Fruit fly (Drosophila melanogaster) whole organism, embryonic: ENCODE results near the gene Peritrophin-15a.
A peak's percentile ranks its signal among the peaks of the same experiment; 100 is the strongest.

Source experiments
- Abd-B ChIP-seq: fragments of 200-800 bp; sonication (Bioruptor generic); optimal IDR thresholded peaks from 2 replicates; lab custom pipeline; 2018; ENCODE audit warnings: missing biosample characterization, mild to moderate bottlenecking, missing genetic modification characterization, moderate library complexity
- Adf1 ChIP-seq: fragments of 200-800 bp; sonication (Bioruptor generic); IDR thresholded peaks from 2 replicates; pipeline ENCODE4 v1.3.6; 2022; ENCODE audit warnings: missing biosample characterization, missing genetic modification characterization
- Atf6 ChIP-seq: fragments of 200-800 bp; sonication (Bioruptor generic); IDR thresholded peaks from 2 replicates; pipeline ENCODE4 v1.3.6; 2022; ENCODE audit warnings: missing biosample characterization, missing genetic modification characterization
- CG10209 ChIP-seq: fragments of 200-800 bp; sonication (Bioruptor generic); optimal IDR thresholded peaks from 3 replicates; lab custom pipeline; 2017; ENCODE audit warnings: missing biosample characterization, mild to moderate bottlenecking, missing genetic modification characterization, missing genetic modification reagents
- CG12104 ChIP-seq: fragments of 200-800 bp; sonication (Bioruptor generic); optimal IDR thresholded peaks from 3 replicates; lab custom pipeline; 2016; ENCODE audit warnings: missing biosample characterization, missing genetic modification characterization
- CG12769 ChIP-seq: fragments of 200-800 bp; sonication (Bioruptor generic); optimal IDR thresholded peaks from 2 replicates; lab custom pipeline; 2019; ENCODE audit warnings: missing biosample characterization, mild to moderate bottlenecking, missing genetic modification characterization, moderate library complexity
- CG14441 ChIP-seq: fragments of 200-800 bp; sonication (Bioruptor generic); IDR thresholded peaks from 2 replicates; pipeline ENCODE4 v1.3.6; 2022; ENCODE audit warnings: missing biosample characterization, missing genetic modification characterization
- CG15514 ChIP-seq: fragments of 200-800 bp; sonication (Bioruptor generic); optimal IDR thresholded peaks from 3 replicates; lab custom pipeline; 2017; ENCODE audit warnings: missing biosample characterization, missing genetic modification characterization, mild to moderate bottlenecking, moderate library complexity, missing genetic modification reagents
- CG15696 ChIP-seq: fragments of 200-800 bp; sonication (Bioruptor generic); optimal IDR thresholded peaks from 2 replicates; lab custom pipeline; 2019; ENCODE audit warnings: missing biosample characterization, mild to moderate bottlenecking, missing genetic modification characterization, moderate library complexity
- CG17186 ChIP-seq: fragments of 200-800 bp; sonication (Bioruptor generic); optimal IDR thresholded peaks from 3 replicates; lab custom pipeline; 2017; ENCODE audit warnings: missing biosample characterization, missing genetic modification reagents, missing genetic modification characterization
- CG17359 ChIP-seq: fragments of 200-800 bp; sonication (Bioruptor generic); optimal IDR thresholded peaks from 3 replicates; lab custom pipeline; 2018; ENCODE audit warnings: missing biosample characterization, mild to moderate bottlenecking, missing genetic modification characterization, moderate library complexity
- CG18262 ChIP-seq: fragments of 200-800 bp; optimal IDR thresholded peaks from 3 replicates; lab custom pipeline; 2019; ENCODE audit warnings: missing biosample characterization, mild to moderate bottlenecking, missing genetic modification characterization, moderate library complexity
- CG2199 ChIP-seq: fragments of 200-800 bp; sonication (Bioruptor generic); IDR thresholded peaks from 3 replicates; pipeline ENCODE4 v1.3.6; 2022; ENCODE audit warnings: missing biosample characterization, missing genetic modification characterization
- CG30020 ChIP-seq: fragments of 200-800 bp; optimal IDR thresholded peaks from 2 replicates; lab custom pipeline; 2019; ENCODE audit warnings: missing biosample characterization, mild to moderate bottlenecking, missing genetic modification characterization, moderate library complexity
- CG4617 ChIP-seq: fragments of 200-800 bp; sonication (Bioruptor generic); optimal IDR thresholded peaks from 3 replicates; lab custom pipeline; 2016; ENCODE audit warnings: missing biosample characterization, missing genetic modification characterization, borderline replicate concordance
- CG6175 ChIP-seq: fragments of 200-800 bp; sonication (Bioruptor generic); IDR thresholded peaks from 3 replicates; pipeline ENCODE4 v1.3.6; 2022; ENCODE audit warnings: missing biosample characterization, missing genetic modification characterization
- CG6272 ChIP-seq: fragments of 200-800 bp; sonication (Bioruptor generic); IDR thresholded peaks from 2 replicates; pipeline ENCODE4 v1.3.6; 2022; ENCODE audit warnings: missing biosample characterization, missing genetic modification characterization
- CG6765 ChIP-seq: fragments of 200-800 bp; sonication (Bioruptor generic); optimal IDR thresholded peaks from 3 replicates; lab custom pipeline; 2017; ENCODE audit warnings: missing biosample characterization, mild to moderate bottlenecking, missing genetic modification characterization
- CG7271 ChIP-seq: fragments of 200-800 bp; sonication (Bioruptor generic); optimal IDR thresholded peaks from 2 replicates; lab custom pipeline; 2018; ENCODE audit warnings: missing biosample characterization, mild to moderate bottlenecking, missing genetic modification characterization, moderate library complexity
- CG7745 ChIP-seq: fragments of 200-800 bp; sonication (Bioruptor generic); optimal IDR thresholded peaks from 2 replicates; lab custom pipeline; 2018; ENCODE audit warnings: missing biosample characterization, mild to moderate bottlenecking, missing genetic modification characterization, moderate library complexity
- Deaf1 ChIP-seq: fragments of 200-800 bp; optimal IDR thresholded peaks from 3 replicates; lab custom pipeline; 2019; ENCODE audit warnings: missing biosample characterization, mild to moderate bottlenecking, missing genetic modification characterization, moderate library complexity
- Doc2 ChIP-seq: fragments of 200-800 bp; sonication (Bioruptor generic); IDR thresholded peaks from 2 replicates; pipeline ENCODE4 v1.3.6; 2022; ENCODE audit warnings: missing biosample characterization, missing genetic modification characterization
- E2f1 ChIP-seq: fragments of 200-800 bp; sonication (Bioruptor generic); IDR thresholded peaks from 2 replicates; pipeline ENCODE4 v1.3.6; 2022; ENCODE audit warnings: missing biosample characterization, missing genetic modification characterization
- Eip74EF ChIP-seq, 2 experiments: fragments of 200-800 bp in 1 of 2; fragments of >200 bp in 1 of 2; sonication (Bioruptor generic) in 1 of 2; optimal IDR thresholded peaks; 2 replicates each; lab custom pipeline; 2017 to 2019; ENCODE audit warnings: missing biosample characterization in 2 of 2, missing genetic modification characterization in 2 of 2, mild to moderate bottlenecking in 1 of 2, moderate library complexity in 1 of 2
- Ets65A ChIP-seq: fragments of 200-800 bp; sonication (Bioruptor generic); peaks from one replicate; lab custom pipeline; 2016; ENCODE audit warnings: missing biosample characterization, missing genetic modification characterization
- Gug ChIP-seq: fragments of 200-800 bp; sonication (Bioruptor generic); IDR thresholded peaks from 4 replicates; pipeline ENCODE4 v1.3.6; 2022; ENCODE audit warnings: missing biosample characterization, missing genetic modification characterization
- Kr ChIP-seq: fragments of 200-800 bp; sonication (Bioruptor generic); optimal IDR thresholded peaks from 2 replicates; lab custom pipeline; 2017; ENCODE audit warnings: missing biosample characterization, mild to moderate bottlenecking, missing genetic modification characterization
- Myb ChIP-seq: fragments of 200-800 bp; sonication (Bioruptor generic); optimal IDR thresholded peaks from 2 replicates; lab custom pipeline; 2016; ENCODE audit warnings: missing biosample characterization, missing genetic modification characterization
- NC2β ChIP-seq: fragments of 200-800 bp; sonication (Bioruptor generic); optimal IDR thresholded peaks from 2 replicates; lab custom pipeline; 2016; ENCODE audit warnings: missing biosample characterization, missing genetic modification characterization
- Nf-YC ChIP-seq: fragments of 200-800 bp; optimal IDR thresholded peaks from 3 replicates; lab custom pipeline; 2019; ENCODE audit warnings: missing biosample characterization, mild to moderate bottlenecking, missing genetic modification characterization, moderate library complexity
- Stat92E ChIP-seq, 3 experiments: fragments of >200 bp in 2 of 3; fragments of 200-800 bp in 1 of 3; sonication (Bioruptor generic) in 1 of 3; optimal IDR thresholded peaks; 2 replicates each; lab custom pipeline; 2017 to 2019; ENCODE audit warnings: missing biosample characterization in 3 of 3, missing genetic modification characterization in 3 of 3, mild to moderate bottlenecking in 1 of 3, moderate library complexity in 1 of 3
- Xrp1 ChIP-seq: fragments of 200-800 bp; sonication (Bioruptor generic); IDR thresholded peaks from 2 replicates; pipeline ENCODE4 v1.3.6; 2022; ENCODE audit warnings: missing biosample characterization, missing genetic modification characterization
- ac ChIP-seq: fragments of 200-800 bp; sonication (Bioruptor generic); optimal IDR thresholded peaks from 3 replicates; lab custom pipeline; 2017; ENCODE audit warnings: missing biosample characterization, mild to moderate bottlenecking, missing genetic modification characterization
- ap ChIP-seq: fragments of 200-800 bp; sonication (Bioruptor generic); IDR thresholded peaks from 2 replicates; pipeline ENCODE4 v1.3.6; 2022; ENCODE audit warnings: missing biosample characterization, missing genetic modification characterization
- ato ChIP-seq: fragments of 200-800 bp; sonication (Bioruptor generic); IDR thresholded peaks from 2 replicates; pipeline ENCODE4 v1.3.6; 2022; ENCODE audit warnings: missing biosample characterization, missing genetic modification characterization; ENCODE audit not compliant: partially characterized antibody
- cas ChIP-seq: fragments of 200-800 bp; sonication (Bioruptor generic); IDR thresholded peaks from 2 replicates; pipeline ENCODE4 v1.3.6; 2022; ENCODE audit warnings: missing biosample characterization, missing genetic modification characterization
- dm ChIP-seq: fragments of 200-800 bp; sonication (Bioruptor generic); optimal IDR thresholded peaks from 3 replicates; lab custom pipeline; 2016; ENCODE audit warnings: missing biosample characterization, missing genetic modification characterization
- en ChIP-seq: fragments of 200-800 bp; sonication (Bioruptor generic); optimal IDR thresholded peaks from 2 replicates; lab custom pipeline; 2016; ENCODE audit warnings: missing biosample characterization, missing genetic modification characterization
- gfzf ChIP-seq: fragments of 200-800 bp; sonication (Bioruptor generic); optimal IDR thresholded peaks from 2 replicates; lab custom pipeline; 2016; ENCODE audit warnings: missing biosample characterization, mild to moderate bottlenecking, missing genetic modification characterization, moderate library complexity
- gsb-n ChIP-seq: fragments of 200-800 bp; sonication (Bioruptor generic); optimal IDR thresholded peaks from 3 replicates; lab custom pipeline; 2018; ENCODE audit warnings: missing biosample characterization, mild to moderate bottlenecking, missing genetic modification characterization
- her ChIP-seq: fragments of 200-800 bp; sonication (Bioruptor generic); optimal IDR thresholded peaks from 2 replicates; lab custom pipeline; 2016; ENCODE audit warnings: missing biosample characterization, missing genetic modification characterization
- hth ChIP-seq: fragments of >200 bp; optimal IDR thresholded peaks from 2 replicates; lab custom pipeline; 2017; ENCODE audit warnings: inconsistent platforms
- jigr1 ChIP-seq: fragments of 200-800 bp; sonication (Bioruptor generic); IDR thresholded peaks from 3 replicates; pipeline ENCODE4 v1.3.6; 2022; ENCODE audit warnings: missing biosample characterization, missing genetic modification characterization
- jing ChIP-seq: fragments of 200-800 bp; sonication (Bioruptor generic); optimal IDR thresholded peaks from 2 replicates; lab custom pipeline; 2018; ENCODE audit warnings: missing biosample characterization, mild to moderate bottlenecking, missing genetic modification characterization
- lilli ChIP-seq: fragments of 200-800 bp; sonication (Bioruptor generic); optimal IDR thresholded peaks from 3 replicates; lab custom pipeline; 2016; ENCODE audit warnings: missing biosample characterization, missing genetic modification characterization
- pan ChIP-seq, 4 experiments: fragments of >200 bp in 3 of 4; fragments of 200-800 bp in 1 of 4; sonication (Bioruptor generic) in 1 of 4; optimal IDR thresholded peaks in 3 of 4; IDR thresholded peaks in 1 of 4; 2 replicates each; pipeline versions ENCODE4 v1.3.6 to Lab custom; 2017 to 2022; ENCODE audit warnings: missing biosample characterization in 2 of 4, missing genetic modification characterization in 2 of 4, mixed read lengths in 1 of 4
- rib ChIP-seq: fragments of 200-800 bp; sonication (Bioruptor generic); IDR thresholded peaks from 2 replicates; pipeline ENCODE4 v1.3.6; 2022; ENCODE audit warnings: missing biosample characterization, missing genetic modification characterization
- sens-2 ChIP-seq: fragments of 200-800 bp; sonication (Bioruptor generic); IDR thresholded peaks from 2 replicates; pipeline ENCODE4 v1.3.6; 2022; ENCODE audit warnings: missing biosample characterization, missing genetic modification characterization
- tna ChIP-seq: fragments of 200-800 bp; sonication (Bioruptor generic); IDR thresholded peaks from 2 replicates; pipeline ENCODE4 v1.3.6; 2022; ENCODE audit warnings: missing biosample characterization, missing genetic modification characterization; ENCODE audit not compliant: partially characterized antibody
- zfh2 ChIP-seq: fragments of 200-800 bp; sonication (Bioruptor generic); optimal IDR thresholded peaks from 2 replicates; lab custom pipeline; 2016; ENCODE audit warnings: missing biosample characterization, missing genetic modification characterization

Gene Peritrophin-15a

dm6 chr2L:8382646-8383045 lies 13.2 kb downstream of the Peritrophin-15a start, which contains the start of the genes CG13392 and Rcd4 (continued):
- TF ChIP-seq jing (GFP tag; lab: Kevin White, UChicago), result no peak
- TF ChIP-seq Gug (GFP tag; lab: Robert Waterston, UW), result peak; percentile 48; the same call in 1 of the 4 replicates
- peak; percentile 7 for TF ChIP-seq en
- peak; percentile 83 for TF ChIP-seq lilli (GFP tag; lab: Kevin White, UChicago)
- TF ChIP-seq Stat92E (GFP tag; optimal IDR thresholded peaks at IDR 0.05; lab: Kevin White, UChicago), result peak in 1 of 3 experiments; percentile 61
- TF ChIP-seq CG15696, result no peak
- TF ChIP-seq CG6765 (GFP tag; lab: Kevin White, UChicago), result peak; percentile 32
- TF ChIP-seq E2f1, result peak; percentile 33; the same call in 1 of the 2 replicates
- TF ChIP-seq ap (GFP tag; lab: Robert Waterston, UW), result no peak
- TF ChIP-seq sens-2 (GFP tag; lab: Robert Waterston, UW), result no peak
- peak; percentile 36; the same call in 1 of the 2 replicates for TF ChIP-seq CG14441 (GFP tag; lab: Robert Waterston, UW)
- peak; percentile 77 for TF ChIP-seq Myb (GFP tag; lab: Kevin White, UChicago)
- peak; percentile 64 for TF ChIP-seq NC2β (GFP tag; lab: Kevin White, UChicago)
- TF ChIP-seq CG7271 (tag; lab: Kevin White, UChicago), result peak; percentile 70
- no peak for TF ChIP-seq CG2199 (GFP tag; lab: Robert Waterston, UW)
- TF ChIP-seq Eip74EF (GFP tag; optimal IDR thresholded peaks at IDR 0.05; lab: Kevin White, UChicago), result no peak
- TF ChIP-seq CG12769 (tag; lab: Kevin White, UChicago), result peak; percentile 72
- peak; percentile 84 for TF ChIP-seq CG4617 (GFP tag; lab: Kevin White, UChicago)
- no peak for TF ChIP-seq CG7745 (tag; lab: Kevin White, UChicago)
- TF ChIP-seq Kr (GFP tag; lab: Kevin White, UChicago), result no peak
- TF ChIP-seq ato (GFP tag; lab: Robert Waterston, UW), result peak; percentile 61; the same call in 1 of the 2 replicates
- TF ChIP-seq Nf-YC (tag; lab: Kevin White, UChicago), result peak; percentile 17
- no peak for TF ChIP-seq cas (GFP tag; lab: Robert Waterston, UW)
- TF ChIP-seq Abd-B (GFP tag; lab: Kevin White, UChicago), result no peak
- TF ChIP-seq Xrp1 (GFP tag; lab: Robert Waterston, UW), result peak; percentile 71
- no peak for TF ChIP-seq ac (GFP tag; lab: Kevin White, UChicago)
- no peak for TF ChIP-seq Atf6 (GFP tag; lab: Robert Waterston, UW)
- TF ChIP-seq zfh2, result peak; percentile 82
- peak; percentile 97 for TF ChIP-seq Ets65A (GFP tag; lab: Kevin White, UChicago)
- peak; percentile 60 for TF ChIP-seq CG17186 (GFP tag; lab: Kevin White, UChicago)
- peak; percentile 56 for TF ChIP-seq CG17359 (tag; lab: Kevin White, UChicago)
- TF ChIP-seq Doc2 (GFP tag; lab: Robert Waterston, UW), result no peak
- peak; percentile 48 for TF ChIP-seq dm
- TF ChIP-seq jigr1 (GFP tag; lab: Robert Waterston, UW), result no peak
- peak; percentile 29 for TF ChIP-seq CG18262
- TF ChIP-seq CG30020, result peak; percentile 12
- TF ChIP-seq gfzf, result peak; percentile 44
- TF ChIP-seq CG12104 (GFP tag; lab: Kevin White, UChicago), result no peak
- peak; percentile 26 for TF ChIP-seq Deaf1 (tag; lab: Kevin White, UChicago)
- TF ChIP-seq gsb-n (tag; lab: Kevin White, UChicago), result peak; percentile 21
- TF ChIP-seq hth (lab: Kevin White, UChicago), result no peak
- TF ChIP-seq CG6175 (GFP tag; lab: Robert Waterston, UW), result no peak
- TF ChIP-seq rib (GFP tag; lab: Robert Waterston, UW), result peak; percentile 76
- peak; percentile 81 for TF ChIP-seq her (GFP tag; lab: Kevin White, UChicago)
- no peak; the same call in 1 of the 2 replicates for TF ChIP-seq Adf1
- TF ChIP-seq pan (optimal IDR thresholded peaks at IDR 0.05; lab: Kevin White, UChicago), result no peak
- peak in 1 of 2 experiments; percentile 58 for TF ChIP-seq pan (GFP tag; optimal IDR thresholded peaks at IDR 0.05 in 1 of 2, IDR thresholded peaks at IDR 0.05 in 1 of 2)
- TF ChIP-seq CG10209 (GFP tag; lab: Kevin White, UChicago), result peak; percentile 57
- TF ChIP-seq CG15514 (GFP tag; lab: Kevin White, UChicago), result peak; percentile 90
- TF ChIP-seq tna (GFP tag; lab: Robert Waterston, UW), result no peak
- no peak for TF ChIP-seq CG6272 (GFP tag; lab: Robert Waterston, UW)
